Worm (Caenorhabditis elegans) whole organism, mixed stage, embryonic: Measurements from ENCODE around the gene cfim-2.

Experiments used
- bed-3 ChIP-seq: fragments of 200-800 bp; sonication (Bioruptor generic); optimal IDR thresholded peaks from 3 replicates; lab custom pipeline; 2018; ENCODE audit warnings: mild to moderate bottlenecking, missing genetic modification characterization, moderate library complexity, missing compliant biosample characterization
- ceh-39 ChIP-seq: fragments of 150-350 bp; optimal IDR thresholded peaks from 2 replicates; lab custom pipeline; 2014; ENCODE audit warnings: missing biosample characterization, missing genetic modification characterization
- hlh-1 ChIP-seq: fragments of 150-350 bp; optimal IDR thresholded peaks from 2 replicates; lab custom pipeline; 2014; ENCODE audit warnings: missing biosample characterization, missing genetic modification reagents, missing genetic modification characterization
- lin-13 ChIP-seq: fragments of 150-350 bp; optimal IDR thresholded peaks from 2 replicates; lab custom pipeline; 2014; ENCODE audit warnings: missing biosample characterization, missing genetic modification characterization
- lsy-2 ChIP-seq: fragments of 150-350 bp; optimal IDR thresholded peaks from 2 replicates; lab custom pipeline; 2014; ENCODE audit warnings: missing biosample characterization, missing genetic modification characterization
- mep-1 ChIP-seq: fragments of 150-350 bp; optimal IDR thresholded peaks from 2 replicates; lab custom pipeline; 2017; ENCODE audit warnings: missing biosample characterization, missing genetic modification reagents, missing genetic modification characterization, inconsistent platforms
- nhr-12 ChIP-seq: fragments of 150-350 bp; optimal IDR thresholded peaks from 2 replicates; lab custom pipeline; 2014; ENCODE audit warnings: missing biosample characterization, missing genetic modification characterization
- nhr-76 ChIP-seq: sonication (generic microtip); optimal IDR thresholded peaks from 2 replicates; lab custom pipeline; 2017; ENCODE audit warnings: missing biosample characterization, missing genetic modification characterization
- pha-4 ChIP-seq: fragments of 150-350 bp; optimal IDR thresholded peaks from 2 replicates; lab custom pipeline; 2018; ENCODE audit warnings: missing biosample characterization, missing genetic modification reagents, missing genetic modification characterization
- snpc-4 ChIP-seq: fragments of 150-350 bp; optimal IDR thresholded peaks from 2 replicates; lab custom pipeline; 2014; ENCODE audit warnings: missing biosample characterization, missing genetic modification characterization
- unc-39 ChIP-seq: fragments of 150-350 bp; optimal IDR thresholded peaks from 2 replicates; lab custom pipeline; 2014; ENCODE audit warnings: missing biosample characterization, missing genetic modification characterization
- unc-62 ChIP-seq: fragments of 150-350 bp; optimal IDR thresholded peaks from 2 replicates; lab custom pipeline; 2014; ENCODE audit warnings: missing biosample characterization, missing genetic modification reagents, missing genetic modification characterization
- zip-8 ChIP-seq: fragments of 150-350 bp; optimal IDR thresholded peaks from 2 replicates; lab custom pipeline; 2014; ENCODE audit warnings: missing biosample characterization, missing genetic modification characterization
- ztf-11 ChIP-seq: fragments of 150-350 bp; optimal IDR thresholded peaks from 2 replicates; lab custom pipeline; 2014; ENCODE audit warnings: missing biosample characterization, missing genetic modification characterization

DNA sequence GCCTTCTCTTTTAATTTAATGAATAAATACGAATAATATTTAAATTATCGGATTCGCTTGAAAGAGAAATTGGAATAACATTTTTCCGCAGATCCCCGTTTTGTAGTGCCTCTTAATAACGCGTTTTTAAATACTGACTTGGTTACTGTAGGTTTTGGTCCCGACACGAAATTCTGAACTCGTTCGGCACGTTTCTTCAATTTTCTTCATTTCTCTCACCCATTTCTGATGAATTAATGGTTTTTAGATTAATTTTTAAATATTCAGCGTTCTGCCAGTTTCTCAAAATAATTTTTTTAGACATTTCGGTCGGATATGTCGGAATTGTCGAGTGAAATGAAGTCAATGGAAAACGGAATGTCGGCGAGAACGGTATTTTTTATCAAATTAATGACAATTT is 24.8 kb upstream of the cfim-2 start, which contains the start of gene C27B7.5:
- no peak for TF ChIP-seq hlh-1 (tag; lab: Kevin White, UChicago)
- no peak for TF ChIP-seq pha-4 (tag; lab: Kevin White, UChicago)
- TF ChIP-seq zip-8: no peak
- TF ChIP-seq ztf-11 (tag; lab: Kevin White, UChicago): no peak
- no peak for TF ChIP-seq mep-1 (tag; lab: Kevin White, UChicago)
- TF ChIP-seq ceh-39 (tag; lab: Kevin White, UChicago): no peak
- TF ChIP-seq lin-13 (tag; lab: Kevin White, UChicago): no peak
- TF ChIP-seq unc-62 (GFP tag; lab: Kevin White, UChicago): no peak
- no peak for TF ChIP-seq nhr-76
- TF ChIP-seq lsy-2 (tag; lab: Kevin White, UChicago): no peak
- TF ChIP-seq nhr-12 (tag; lab: Kevin White, UChicago): no peak
- TF ChIP-seq snpc-4 (tag; lab: Kevin White, UChicago): no peak
- no peak for TF ChIP-seq bed-3
- no peak for TF ChIP-seq unc-39
